Fruit fly (Drosophila melanogaster) whole organism, embryonic: Measurements from ENCODE around the gene Prtl99C.

ENCODE experiments used
- CG10209 ChIP-seq: fragments of 200-800 bp; sonication (Bioruptor generic); optimal IDR thresholded peaks from 3 replicates; lab custom pipeline; 2017; ENCODE audit warnings: missing biosample characterization, mild to moderate bottlenecking, missing genetic modification characterization, missing genetic modification reagents
- CG10274 ChIP-seq: fragments of 200-800 bp; sonication (Bioruptor generic); optimal IDR thresholded peaks from 3 replicates; lab custom pipeline; 2017; ENCODE audit warnings: missing biosample characterization, mild to moderate bottlenecking, missing genetic modification characterization
- CG11456 ChIP-seq: fragments of 200-800 bp; sonication (Bioruptor generic); IDR thresholded peaks from 3 replicates; pipeline ENCODE4 v1.3.6; 2022; ENCODE audit warnings: missing biosample characterization, missing genetic modification characterization
- CG11504 ChIP-seq: fragments of 200-800 bp; sonication (Bioruptor generic); optimal IDR thresholded peaks from 3 replicates; lab custom pipeline; 2019; ENCODE audit warnings: missing biosample characterization, mild to moderate bottlenecking, missing genetic modification characterization, moderate library complexity
- CG11696 ChIP-seq: fragments of 200-800 bp; sonication (Bioruptor generic); IDR thresholded peaks from 2 replicates; pipeline ENCODE4 v1.3.6; 2022; ENCODE audit warnings: missing biosample characterization, missing genetic modification characterization
- CG14965 ChIP-seq: fragments of 200-800 bp; sonication (Bioruptor generic); optimal IDR thresholded peaks from 2 replicates; lab custom pipeline; 2016; ENCODE audit warnings: missing biosample characterization, missing genetic modification characterization, borderline replicate concordance
- CG15073 ChIP-seq: fragments of 200-800 bp; sonication (Bioruptor generic); optimal IDR thresholded peaks from 2 replicates; lab custom pipeline; 2016; ENCODE audit warnings: missing biosample characterization, missing genetic modification characterization
- CG1603 ChIP-seq: fragments of 200-800 bp; sonication (Bioruptor generic); optimal IDR thresholded peaks from 2 replicates; lab custom pipeline; 2019; ENCODE audit warnings: missing biosample characterization, mild to moderate bottlenecking, missing genetic modification characterization, moderate library complexity
- CG1647 ChIP-seq: fragments of 200-800 bp; sonication (Bioruptor generic); optimal IDR thresholded peaks from 3 replicates; lab custom pipeline; 2016; ENCODE audit warnings: missing biosample characterization, missing genetic modification characterization
- CG16779 ChIP-seq: fragments of 200-800 bp; sonication (Bioruptor generic); IDR thresholded peaks from 2 replicates; pipeline ENCODE4 v1.3.6; 2022; ENCODE audit warnings: missing biosample characterization, missing genetic modification characterization
- CG16813 ChIP-seq: fragments of 200-800 bp; sonication (Bioruptor generic); IDR thresholded peaks from 3 replicates; pipeline ENCODE4 v1.3.6; 2022; ENCODE audit warnings: missing biosample characterization, missing genetic modification characterization; ENCODE audit not compliant: partially characterized antibody
- CG17186 ChIP-seq: fragments of 200-800 bp; sonication (Bioruptor generic); optimal IDR thresholded peaks from 3 replicates; lab custom pipeline; 2017; ENCODE audit warnings: missing biosample characterization, missing genetic modification reagents, missing genetic modification characterization
- CG2116 ChIP-seq: fragments of 200-800 bp; sonication (Bioruptor generic); optimal IDR thresholded peaks from 3 replicates; lab custom pipeline; 2018; ENCODE audit warnings: missing biosample characterization, mild to moderate bottlenecking, missing genetic modification characterization
- CG7357 ChIP-seq: fragments of 200-800 bp; sonication (Bioruptor generic); IDR thresholded peaks from 3 replicates; pipeline ENCODE4 v1.3.6; 2022; ENCODE audit warnings: missing biosample characterization, missing genetic modification characterization
- CG8765 ChIP-seq: fragments of 200-800 bp; sonication (Bioruptor generic); IDR thresholded peaks from 2 replicates; pipeline ENCODE4 v1.3.6; 2022; ENCODE audit warnings: missing biosample characterization, missing genetic modification characterization
- CG8944 ChIP-seq: fragments of 200-800 bp; sonication (Bioruptor generic); optimal IDR thresholded peaks from 3 replicates; lab custom pipeline; 2016; ENCODE audit warnings: missing biosample characterization, missing genetic modification characterization
- Chrac-16 ChIP-seq: fragments of 200-800 bp; sonication (Bioruptor generic); optimal IDR thresholded peaks from 3 replicates; lab custom pipeline; 2016; ENCODE audit warnings: missing biosample characterization, missing genetic modification characterization
- H2.0 ChIP-seq: fragments of 200-800 bp; sonication (Bioruptor generic); IDR thresholded peaks from 2 replicates; pipeline ENCODE4 v1.3.6; 2022; ENCODE audit warnings: missing biosample characterization, missing genetic modification characterization
- HmgD ChIP-seq: fragments of 200-800 bp; sonication (Bioruptor generic); optimal IDR thresholded peaks from 3 replicates; lab custom pipeline; 2016; ENCODE audit warnings: missing biosample characterization, missing genetic modification characterization
- Hr78 ChIP-seq, 2 experiments: fragments of 200-800 bp in 1 of 2; fragments of >200 bp in 1 of 2; sonication (Bioruptor generic) in 1 of 2; optimal IDR thresholded peaks; 2 replicates each; lab custom pipeline; 2017 to 2019; ENCODE audit warnings: missing biosample characterization in 2 of 2, missing genetic modification characterization in 2 of 2, mild to moderate bottlenecking in 1 of 2, moderate library complexity in 1 of 2
- Max ChIP-seq: fragments of 200-800 bp; sonication (Bioruptor generic); optimal IDR thresholded peaks from 2 replicates; lab custom pipeline; 2016; ENCODE audit warnings: missing biosample characterization, mild to moderate bottlenecking, missing genetic modification characterization
- Mes4 ChIP-seq: fragments of 200-800 bp; sonication (Bioruptor generic); optimal IDR thresholded peaks from 2 replicates; lab custom pipeline; 2016; ENCODE audit warnings: missing biosample characterization, missing genetic modification characterization
- Ptx1 ChIP-seq: fragments of 200-800 bp; sonication (Bioruptor generic); IDR thresholded peaks from 2 replicates; pipeline ENCODE4 v1.3.6; 2022; ENCODE audit warnings: missing biosample characterization, missing genetic modification characterization
- Scr ChIP-seq: fragments of 200-800 bp; sonication (Bioruptor generic); IDR thresholded peaks from 2 replicates; pipeline ENCODE4 v1.3.6; 2022; ENCODE audit warnings: missing biosample characterization, missing genetic modification characterization; ENCODE audit not compliant: partially characterized antibody
- Sin3A ChIP-seq: fragments of >200 bp; optimal IDR thresholded peaks from 2 replicates; lab custom pipeline; 2018
- Sry-δ ChIP-seq: fragments of 200-800 bp; sonication (Bioruptor generic); optimal IDR thresholded peaks from 2 replicates; lab custom pipeline; 2016; ENCODE audit warnings: missing biosample characterization, missing genetic modification characterization
- Usf ChIP-seq: fragments of 200-800 bp; sonication (Bioruptor generic); optimal IDR thresholded peaks from 2 replicates; lab custom pipeline; 2017; ENCODE audit warnings: missing genotype, missing biosample characterization, missing genetic modification characterization
- ato ChIP-seq: fragments of 200-800 bp; sonication (Bioruptor generic); IDR thresholded peaks from 2 replicates; pipeline ENCODE4 v1.3.6; 2022; ENCODE audit warnings: missing biosample characterization, missing genetic modification characterization; ENCODE audit not compliant: partially characterized antibody
- cas ChIP-seq: fragments of 200-800 bp; sonication (Bioruptor generic); IDR thresholded peaks from 2 replicates; pipeline ENCODE4 v1.3.6; 2022; ENCODE audit warnings: missing biosample characterization, missing genetic modification characterization
- cato ChIP-seq: fragments of 200-800 bp; sonication (Bioruptor generic); optimal IDR thresholded peaks from 2 replicates; lab custom pipeline; 2016; ENCODE audit warnings: missing biosample characterization, missing genetic modification characterization, borderline replicate concordance
- crc ChIP-seq: fragments of 200-800 bp; sonication (Bioruptor generic); optimal IDR thresholded peaks from 2 replicates; lab custom pipeline; 2016; ENCODE audit warnings: missing biosample characterization, missing genetic modification characterization
- dm ChIP-seq: fragments of 200-800 bp; sonication (Bioruptor generic); optimal IDR thresholded peaks from 3 replicates; lab custom pipeline; 2016; ENCODE audit warnings: missing biosample characterization, missing genetic modification characterization
- dysf ChIP-seq: fragments of 200-800 bp; sonication (Bioruptor generic); IDR thresholded peaks from 3 replicates; pipeline ENCODE4 v1.3.6; 2022; ENCODE audit warnings: missing biosample characterization, missing genetic modification characterization
- gfzf ChIP-seq: fragments of 200-800 bp; sonication (Bioruptor generic); optimal IDR thresholded peaks from 2 replicates; lab custom pipeline; 2016; ENCODE audit warnings: missing biosample characterization, mild to moderate bottlenecking, missing genetic modification characterization, moderate library complexity
- gsb-n ChIP-seq: fragments of 200-800 bp; sonication (Bioruptor generic); optimal IDR thresholded peaks from 3 replicates; lab custom pipeline; 2018; ENCODE audit warnings: missing biosample characterization, mild to moderate bottlenecking, missing genetic modification characterization
- h ChIP-seq: fragments of >200 bp; optimal IDR thresholded peaks from 2 replicates; lab custom pipeline; 2017
- lola ChIP-seq, 3 experiments: fragments of >200 bp in 2 of 3; fragments of 200-800 bp in 1 of 3; sonication (Bioruptor generic) in 1 of 3; optimal IDR thresholded peaks; 2 replicates each; lab custom pipeline; 2017 to 2019; ENCODE audit warnings: missing biosample characterization in 3 of 3, missing genetic modification characterization in 3 of 3, mild to moderate bottlenecking in 1 of 3, moderate library complexity in 1 of 3
- mirr ChIP-seq: fragments of 200-800 bp; sonication (Bioruptor generic); optimal IDR thresholded peaks from 3 replicates; lab custom pipeline; 2018; ENCODE audit warnings: missing biosample characterization, mild to moderate bottlenecking, missing genetic modification characterization
- mld ChIP-seq: fragments of 200-800 bp; sonication (Bioruptor generic); IDR thresholded peaks from 3 replicates; pipeline ENCODE4 v1.3.6; 2022; ENCODE audit warnings: missing biosample characterization, missing genetic modification characterization; ENCODE audit not compliant: partially characterized antibody
- nerfin-1 ChIP-seq: fragments of 200-800 bp; sonication (Bioruptor generic); optimal IDR thresholded peaks from 3 replicates; lab custom pipeline; 2019; ENCODE audit warnings: missing biosample characterization, mild to moderate bottlenecking, missing genetic modification characterization, moderate library complexity
- pb ChIP-seq: fragments of 200-800 bp; sonication (Bioruptor generic); optimal IDR thresholded peaks from 3 replicates; lab custom pipeline; 2016; ENCODE audit warnings: missing biosample characterization, missing genetic modification characterization
- phol ChIP-seq: fragments of 200-800 bp; sonication (Bioruptor generic); optimal IDR thresholded peaks from 3 replicates; lab custom pipeline; 2018; ENCODE audit warnings: missing biosample characterization, mild to moderate bottlenecking, missing genetic modification characterization, moderate library complexity
- pros ChIP-seq: fragments of 200-800 bp; sonication (Bioruptor generic); optimal IDR thresholded peaks from 3 replicates; lab custom pipeline; 2019; ENCODE audit warnings: missing biosample characterization, mild to moderate bottlenecking, missing genetic modification characterization, moderate library complexity
- rib ChIP-seq: fragments of 200-800 bp; sonication (Bioruptor generic); IDR thresholded peaks from 2 replicates; pipeline ENCODE4 v1.3.6; 2022; ENCODE audit warnings: missing biosample characterization, missing genetic modification characterization
- ro ChIP-seq: fragments of 200-800 bp; sonication (Bioruptor generic); IDR thresholded peaks from 2 replicates; pipeline ENCODE4 v1.3.6; 2022; ENCODE audit warnings: missing biosample characterization, missing genetic modification characterization
- row ChIP-seq: fragments of 200-800 bp; sonication (Bioruptor generic); IDR thresholded peaks from 3 replicates; pipeline ENCODE4 v1.3.6; 2022; ENCODE audit warnings: missing biosample characterization, missing genetic modification characterization
- sr ChIP-seq: fragments of 200-800 bp; sonication (Bioruptor generic); IDR thresholded peaks from 3 replicates; pipeline ENCODE4 v1.3.6; 2022; ENCODE audit warnings: missing biosample characterization, missing genetic modification characterization
- tll ChIP-seq, 2 experiments: fragments of 200-800 bp in 1 of 2; fragments of >200 bp in 1 of 2; sonication (Bioruptor generic) in 1 of 2; optimal IDR thresholded peaks; 2 replicates each; lab custom pipeline; 2017 to 2019; ENCODE audit warnings: missing biosample characterization in 2 of 2, missing genetic modification characterization in 2 of 2, mild to moderate bottlenecking in 1 of 2, moderate library complexity in 1 of 2
- trem ChIP-seq: fragments of 200-800 bp; optimal IDR thresholded peaks from 3 replicates; lab custom pipeline; 2019; ENCODE audit warnings: missing biosample characterization, mild to moderate bottlenecking, missing genetic modification characterization, moderate library complexity
- unpg ChIP-seq: fragments of 200-800 bp; sonication (Bioruptor generic); optimal IDR thresholded peaks from 3 replicates; lab custom pipeline; 2018; ENCODE audit warnings: missing biosample characterization, mild to moderate bottlenecking, missing genetic modification characterization, moderate library complexity
- wor ChIP-seq: fragments of 200-800 bp; sonication (Bioruptor generic); IDR thresholded peaks from 2 replicates; pipeline ENCODE4 v1.3.6; 2022; ENCODE audit warnings: missing biosample characterization, missing genetic modification characterization
- zf30C ChIP-seq: fragments of 200-800 bp; sonication (Bioruptor generic); optimal IDR thresholded peaks from 3 replicates; lab custom pipeline; 2018; ENCODE audit warnings: missing biosample characterization, mild to moderate bottlenecking, missing genetic modification characterization

Prtl99C gene

DNA sequence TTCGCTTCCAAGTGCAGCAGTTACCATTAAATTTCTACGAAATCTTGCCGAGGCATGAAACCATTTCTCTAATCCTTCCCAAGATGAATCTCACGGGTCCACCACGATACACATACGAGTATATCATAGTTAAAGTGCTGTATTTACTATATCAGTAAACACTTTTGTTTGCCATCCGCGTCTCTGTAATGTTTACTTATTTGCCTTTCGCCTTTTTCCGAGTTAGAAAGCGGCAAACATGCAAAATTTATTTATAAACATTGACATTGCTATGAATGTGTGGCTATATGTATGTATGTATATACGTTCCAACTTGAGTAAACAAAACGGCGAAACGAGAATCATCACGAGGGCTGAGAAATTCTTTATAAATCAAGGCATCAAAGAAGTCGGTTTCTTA lies 4.8 kb upstream of the Prtl99C start (continued):
- TF ChIP-seq unpg = no peak
- no peak for TF ChIP-seq ro (GFP tag; lab: Robert Waterston, UW)
- TF ChIP-seq pros (GFP tag; lab: Kevin White, UChicago) = no peak
- no peak for TF ChIP-seq dm (GFP tag; lab: Kevin White, UChicago)
- no peak for TF ChIP-seq Sin3A (lab: Kevin White, UChicago)
- peak; percentile 56 for TF ChIP-seq trem (tag; lab: Kevin White, UChicago)
- TF ChIP-seq dysf = no peak
- TF ChIP-seq CG11504 (tag; lab: Kevin White, UChicago) = no peak
- TF ChIP-seq CG1647 = no peak
- TF ChIP-seq CG1603 (tag; lab: Kevin White, UChicago) = no peak
- no peak for TF ChIP-seq cato (GFP tag; lab: Kevin White, UChicago)
- no peak for TF ChIP-seq HmgD
- no peak for TF ChIP-seq tll (GFP tag; optimal IDR thresholded peaks at IDR 0.05; lab: Kevin White, UChicago)
- TF ChIP-seq CG2116 (GFP tag; lab: Kevin White, UChicago) = no peak
- no peak for TF ChIP-seq row
- no peak for TF ChIP-seq Max
- no peak for TF ChIP-seq CG10274 (GFP tag; lab: Kevin White, UChicago)
- TF ChIP-seq Hr78 (GFP tag; optimal IDR thresholded peaks at IDR 0.05; lab: Kevin White, UChicago) = no peak
- TF ChIP-seq CG8765 = no peak
- TF ChIP-seq sr (GFP tag; lab: Robert Waterston, UW) = no peak
- no peak for TF ChIP-seq mirr (GFP tag; lab: Kevin White, UChicago)
- TF ChIP-seq H2.0 (GFP tag; lab: Robert Waterston, UW) = no peak
- TF ChIP-seq pb (GFP tag; lab: Kevin White, UChicago) = no peak
- TF ChIP-seq CG15073 = no peak
- no peak for TF ChIP-seq CG10209 (GFP tag; lab: Kevin White, UChicago)
- no peak for TF ChIP-seq phol (tag; lab: Kevin White, UChicago)
- TF ChIP-seq wor (GFP tag; lab: Robert Waterston, UW) = no peak
- no peak for TF ChIP-seq rib (GFP tag; lab: Robert Waterston, UW)
- no peak for TF ChIP-seq Ptx1 (GFP tag; lab: Robert Waterston, UW)
- no peak for TF ChIP-seq CG11456 (GFP tag; lab: Robert Waterston, UW)
- no peak for TF ChIP-seq mld (GFP tag; lab: Robert Waterston, UW)
- TF ChIP-seq CG17186 (GFP tag; lab: Kevin White, UChicago) = peak; percentile 29
- TF ChIP-seq nerfin-1 (tag; lab: Kevin White, UChicago) = peak; percentile 80
- no peak for TF ChIP-seq CG14965
- no peak for TF ChIP-seq h
- TF ChIP-seq ato (GFP tag; lab: Robert Waterston, UW) = no peak
- TF ChIP-seq Scr (GFP tag; lab: Robert Waterston, UW) = no peak
- no peak for TF ChIP-seq crc (GFP tag; lab: Kevin White, UChicago)
- no peak for TF ChIP-seq Chrac-16
- TF ChIP-seq zf30C (GFP tag; lab: Kevin White, UChicago) = no peak
- no peak for TF ChIP-seq Sry-δ
- no peak for TF ChIP-seq CG7357
- no peak for TF ChIP-seq Mes4
- no peak for TF ChIP-seq CG16779 (GFP tag; lab: Robert Waterston, UW)
- no peak for TF ChIP-seq CG11696 (GFP tag; lab: Robert Waterston, UW)
- no peak for TF ChIP-seq Usf (GFP tag; lab: Kevin White, UChicago)
- TF ChIP-seq lola (GFP tag; optimal IDR thresholded peaks at IDR 0.05; lab: Kevin White, UChicago) = no peak
- no peak for TF ChIP-seq CG8944 (GFP tag; lab: Kevin White, UChicago)
- TF ChIP-seq gfzf = no peak
- no peak for TF ChIP-seq cas (GFP tag; lab: Robert Waterston, UW)
- TF ChIP-seq CG16813 (GFP tag; lab: Robert Waterston, UW) = no peak
- peak; percentile 51 for TF ChIP-seq gsb-n
